Fruit fly (Drosophila melanogaster) whole organism, wandering third instar larva: ENCODE results near the gene CG9799.

ENCODE experiments used
- Abd-B ChIP-seq: fragments of >200 bp; optimal IDR thresholded peaks from 2 replicates; lab custom pipeline; 2017; ENCODE audit warnings: missing biosample characterization, missing genetic modification characterization
- CG32264 ChIP-seq: fragments of 200-800 bp; sonication (Bioruptor generic); optimal IDR thresholded peaks from 2 replicates; lab custom pipeline; 2016; ENCODE audit warnings: missing biosample characterization, missing genetic modification characterization
- CG9705 ChIP-seq: fragments of 200-800 bp; sonication (Bioruptor generic); optimal IDR thresholded peaks from 2 replicates; lab custom pipeline; 2018; ENCODE audit warnings: missing biosample characterization, mild to moderate bottlenecking, missing genetic modification characterization
- CrebA ChIP-seq: fragments of 200-800 bp; sonication (Bioruptor generic); optimal IDR thresholded peaks from 2 replicates; lab custom pipeline; 2016; ENCODE audit warnings: missing biosample characterization, mild to moderate bottlenecking, missing genetic modification characterization, borderline replicate concordance
- Dfd ChIP-seq: fragments of >200 bp; optimal IDR thresholded peaks from 2 replicates; lab custom pipeline; 2017; ENCODE audit warnings: missing biosample characterization, missing genetic modification characterization
- Dif ChIP-seq: fragments of 200-275, 200-300 bp; sonication (Bioruptor generic); optimal IDR thresholded peaks from 2 replicates; lab custom pipeline; 2018; ENCODE audit warnings: missing biosample characterization, missing genetic modification characterization; ENCODE audit not compliant: partially characterized antibody
- GATAd ChIP-seq: sonication (Bioruptor generic); optimal IDR thresholded peaks from 2 replicates; lab custom pipeline; 2016; ENCODE audit warnings: missing biosample characterization, missing genetic modification characterization
- HLH106 ChIP-seq: fragments of 200-800 bp; optimal IDR thresholded peaks from 3 replicates; lab custom pipeline; 2019; ENCODE audit warnings: missing biosample characterization, mild to moderate bottlenecking, missing genetic modification characterization, moderate library complexity
- Hnf4 ChIP-seq: fragments of 200-800 bp; sonication (Bioruptor generic); optimal IDR thresholded peaks from 2 replicates; lab custom pipeline; 2016; ENCODE audit warnings: missing biosample characterization, mild to moderate bottlenecking, missing genetic modification characterization
- Hr78 ChIP-seq: fragments of >200 bp; optimal IDR thresholded peaks from 2 replicates; lab custom pipeline; 2017; ENCODE audit warnings: missing biosample characterization, missing genetic modification characterization
- Hr83 ChIP-seq: fragments of 200-300 bp; sonication (Bioruptor generic); optimal IDR thresholded peaks from 2 replicates; lab custom pipeline; 2016; ENCODE audit warnings: missing biosample characterization, mild to moderate bottlenecking, missing genetic modification characterization, moderate library complexity; ENCODE audit not compliant: poor library complexity, severe bottlenecking
- Jra ChIP-seq: sonication (Bioruptor generic); optimal IDR thresholded peaks from 2 replicates; lab custom pipeline; 2016; ENCODE audit warnings: missing biosample characterization, missing genetic modification characterization
- Mio ChIP-seq: sonication (Bioruptor generic); optimal IDR thresholded peaks from 2 replicates; lab custom pipeline; 2016; ENCODE audit warnings: missing biosample characterization, missing genetic modification characterization
- Myc ChIP-seq: fragments of >200 bp; optimal IDR thresholded peaks from 2 replicates; lab custom pipeline; 2017
- N ChIP-seq: fragments of >200 bp; optimal IDR thresholded peaks from 2 replicates; lab custom pipeline; 2018; ENCODE audit warnings: missing biosample characterization, missing external identifiers, missing genetic modification characterization
- OdsH ChIP-seq: fragments of 200-800 bp; sonication (Bioruptor generic); optimal IDR thresholded peaks from 2 replicates; lab custom pipeline; 2016; ENCODE audit warnings: missing biosample characterization, mild to moderate bottlenecking, missing genetic modification characterization
- Rel ChIP-seq, 2 experiments: fragments of 200-800 bp; sonication (Bioruptor generic) in 1 of 2; optimal IDR thresholded peaks; 2 replicates in 1 of 2; 3 replicates in 1 of 2; lab custom pipeline; 2016 to 2019; ENCODE audit warnings: mild to moderate bottlenecking in 2 of 2, missing biosample characterization in 2 of 2, missing genetic modification characterization in 2 of 2, moderate library complexity in 1 of 2
- Sp1 ChIP-seq: fragments of 200-800 bp; sonication (Bioruptor generic); optimal IDR thresholded peaks from 3 replicates; lab custom pipeline; 2019; ENCODE audit warnings: missing biosample characterization, mild to moderate bottlenecking, missing genetic modification characterization, moderate library complexity
- Vsx2 ChIP-seq: fragments of 200-300, 225-300 bp; sonication (Bioruptor generic); optimal IDR thresholded peaks from 2 replicates; lab custom pipeline; 2018; ENCODE audit warnings: missing biosample characterization, missing genetic modification characterization; ENCODE audit not compliant: partially characterized antibody
- br ChIP-seq: fragments of 200-800 bp; sonication (Bioruptor generic); optimal IDR thresholded peaks from 2 replicates; lab custom pipeline; 2016; ENCODE audit warnings: missing biosample characterization, missing genetic modification characterization
- brk ChIP-seq: fragments of 200-800 bp; sonication (Bioruptor generic); optimal IDR thresholded peaks from 2 replicates; lab custom pipeline; 2016; ENCODE audit warnings: missing biosample characterization, mild to moderate bottlenecking, missing genetic modification characterization
- dl ChIP-seq, 2 experiments: fragments of 175-275, 200-275 bp in 1 of 2; fragments of 200-275 bp in 1 of 2; sonication (Bioruptor generic); optimal IDR thresholded peaks; lab custom pipeline; 2018; ENCODE audit warnings: mild to moderate bottlenecking in 2 of 2, missing biosample characterization in 2 of 2, missing genetic modification characterization in 2 of 2, moderate library complexity in 2 of 2; ENCODE audit not compliant: partially characterized antibody in 2 of 2, insufficient read depth in 1 of 2
- dmrt93B ChIP-seq: fragments of 200-800 bp; sonication (Bioruptor generic); optimal IDR thresholded peaks from 2 replicates; lab custom pipeline; 2018; ENCODE audit warnings: missing biosample characterization, mild to moderate bottlenecking, missing genetic modification characterization
- dsf ChIP-seq: sonication (Bioruptor generic); optimal IDR thresholded peaks from 2 replicates; lab custom pipeline; 2016; ENCODE audit warnings: missing biosample characterization, missing genetic modification characterization, borderline replicate concordance
- ey ChIP-seq: fragments of 200-800 bp; sonication (Bioruptor generic); optimal IDR thresholded peaks from 2 replicates; lab custom pipeline; 2016; ENCODE audit warnings: missing biosample characterization, missing genetic modification characterization
- foxo ChIP-seq, 2 experiments: fragments of 200-800 bp; sonication (Bioruptor generic); optimal IDR thresholded peaks; 2 replicates in 1 of 2; 3 replicates in 1 of 2; lab custom pipeline; 2016 to 2017; ENCODE audit warnings: missing biosample characterization in 2 of 2, missing genetic modification characterization in 2 of 2
- fru ChIP-seq: fragments of 200-800 bp; sonication (Bioruptor generic); optimal IDR thresholded peaks from 3 replicates; lab custom pipeline; 2016; ENCODE audit warnings: missing biosample characterization, mild to moderate bottlenecking, missing genetic modification characterization
- h ChIP-seq: fragments of 200-800 bp; sonication (Bioruptor generic); optimal IDR thresholded peaks from 3 replicates; lab custom pipeline; 2016; ENCODE audit warnings: missing biosample characterization, mild to moderate bottlenecking, missing genetic modification characterization
- jim ChIP-seq: fragments of 175-275, 200-325 bp; sonication (Bioruptor generic); optimal IDR thresholded peaks from 2 replicates; lab custom pipeline; 2016; ENCODE audit warnings: missing biosample characterization, mild to moderate bottlenecking, missing genetic modification characterization
- lola ChIP-seq: fragments of >200 bp; optimal IDR thresholded peaks from 2 replicates; lab custom pipeline; 2017; ENCODE audit warnings: missing biosample characterization, missing genetic modification characterization
- pan ChIP-seq: fragments of >200 bp; optimal IDR thresholded peaks from 2 replicates; lab custom pipeline; 2017
- psq ChIP-seq: fragments of 200-800 bp; sonication (Bioruptor generic); optimal IDR thresholded peaks from 3 replicates; lab custom pipeline; 2017; ENCODE audit warnings: missing biosample characterization, mild to moderate bottlenecking, missing genetic modification characterization, moderate library complexity
- rgr ChIP-seq: fragments of 200-800 bp; sonication (Bioruptor generic); optimal IDR thresholded peaks from 3 replicates; lab custom pipeline; 2016; ENCODE audit warnings: missing biosample characterization, mild to moderate bottlenecking, missing genetic modification characterization
- sage ChIP-seq: fragments of 200-800 bp; sonication (Bioruptor generic); optimal IDR thresholded peaks from 2 replicates; lab custom pipeline; 2016; ENCODE audit warnings: missing biosample characterization, mild to moderate bottlenecking, missing genetic modification characterization
- sv ChIP-seq: fragments of 200-800 bp; sonication (Bioruptor generic); optimal IDR thresholded peaks from 3 replicates; lab custom pipeline; 2016; ENCODE audit warnings: missing biosample characterization, missing genetic modification characterization
- tai ChIP-seq: sonication (Bioruptor generic); optimal IDR thresholded peaks from 2 replicates; lab custom pipeline; 2016; ENCODE audit warnings: missing biosample characterization, missing genetic modification characterization
- usp ChIP-seq: fragments of >200 bp; optimal IDR thresholded peaks from 2 replicates; lab custom pipeline; 2017; ENCODE audit warnings: missing biosample characterization, missing genetic modification characterization
- woc ChIP-seq: sonication (Bioruptor generic); optimal IDR thresholded peaks from 2 replicates; lab custom pipeline; 2016; ENCODE audit warnings: missing biosample characterization, mild to moderate bottlenecking, missing genetic modification characterization

The CG9799 gene

DNA sequence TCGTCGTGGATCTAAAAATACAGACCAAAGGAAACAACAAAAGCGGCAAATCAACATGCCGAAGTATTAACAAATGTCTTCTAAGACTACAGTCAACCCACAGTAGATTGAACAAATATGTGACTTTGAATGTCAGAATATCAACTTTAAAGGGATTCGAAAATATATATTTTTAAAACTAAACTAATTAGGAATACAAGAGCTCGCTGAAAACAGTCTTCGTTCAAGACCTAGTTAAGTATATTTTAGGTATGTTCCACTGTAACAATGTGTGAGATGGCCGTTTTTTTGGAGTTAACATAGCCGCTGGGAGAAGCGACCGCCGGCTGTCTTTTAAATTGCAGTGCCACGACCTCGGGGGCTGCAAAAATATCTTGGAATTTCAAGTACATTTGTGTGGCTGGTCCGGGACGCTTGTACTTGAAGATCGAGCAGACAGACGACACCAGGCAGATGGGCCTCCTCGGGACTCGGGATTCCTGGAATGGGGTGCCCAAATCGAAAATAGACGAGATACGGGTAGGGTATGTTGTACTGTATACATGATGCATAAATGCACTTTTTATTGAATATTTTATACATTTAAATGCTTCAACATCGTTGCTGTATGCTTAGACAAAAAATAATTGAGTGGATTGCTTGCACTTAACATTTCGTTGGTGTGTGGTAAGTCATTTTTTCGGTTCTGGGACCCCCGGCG, 40.0 kb upstream of the CG9799 start:
- TF ChIP-seq Dif (GFP tag; lab: Kevin White, UChicago): no peak
- TF ChIP-seq ey (GFP tag; lab: Kevin White, UChicago): peak; percentile 80
- TF ChIP-seq OdsH: peak; percentile 67
- TF ChIP-seq pan (lab: Kevin White, UChicago): no peak
- peak; percentile 20 for TF ChIP-seq woc (GFP tag; lab: Kevin White, UChicago)
- no peak for TF ChIP-seq Dfd (GFP tag; lab: Kevin White, UChicago)
- TF ChIP-seq Jra (GFP tag; lab: Kevin White, UChicago): no peak
- TF ChIP-seq Sp1 (GFP tag; lab: Kevin White, UChicago): peak; percentile 15
- TF ChIP-seq dmrt93B: peak; percentile 38
- no peak for TF ChIP-seq lola (GFP tag; lab: Kevin White, UChicago)
- TF ChIP-seq Myc (lab: Kevin White, UChicago): no peak
- TF ChIP-seq dl (GFP tag; optimal IDR thresholded peaks at IDR 0.05; lab: Kevin White, UChicago; ENCODE audit: insufficient read depth in 1 of 2, partially characterized antibody in 2 of 2): no peak
- TF ChIP-seq N (GFP tag; lab: Kevin White, UChicago): no peak
- no peak for TF ChIP-seq Vsx2 (GFP tag; lab: Kevin White, UChicago)
- no peak for TF ChIP-seq Mio (GFP tag; lab: Kevin White, UChicago)
- peak; percentile 50 for TF ChIP-seq psq (GFP tag; lab: Kevin White, UChicago)
- peak in 1 of 2 experiments; percentile 70 for TF ChIP-seq foxo (GFP tag; optimal IDR thresholded peaks at IDR 0.05; lab: Kevin White, UChicago)
- TF ChIP-seq dsf (GFP tag; lab: Kevin White, UChicago): no peak
- peak; percentile 41 for TF ChIP-seq sv (GFP tag; lab: Kevin White, UChicago)
- TF ChIP-seq Abd-B (GFP tag; lab: Kevin White, UChicago): no peak
- TF ChIP-seq Rel (GFP tag; optimal IDR thresholded peaks at IDR 0.05; lab: Kevin White, UChicago): no peak
- TF ChIP-seq Rel (tag; optimal IDR thresholded peaks at IDR 0.05; lab: Kevin White, UChicago): no peak
- peak; percentile 73 for TF ChIP-seq rgr (GFP tag; lab: Kevin White, UChicago)
- TF ChIP-seq usp (GFP tag; lab: Kevin White, UChicago): no peak
- peak; percentile 67 for TF ChIP-seq fru (GFP tag; lab: Kevin White, UChicago)
- no peak for TF ChIP-seq jim
- peak; percentile 76 for TF ChIP-seq h
- no peak for TF ChIP-seq CG9705
- TF ChIP-seq Hnf4: peak; percentile 50
- TF ChIP-seq CG32264 (GFP tag; lab: Kevin White, UChicago): no peak
- peak; percentile 45 for TF ChIP-seq HLH106 (tag; lab: Kevin White, UChicago)
- no peak for TF ChIP-seq tai (GFP tag; lab: Kevin White, UChicago)
- TF ChIP-seq GATAd: no peak
- no peak for TF ChIP-seq CrebA
- TF ChIP-seq Hr78: no peak
- peak; percentile 62 for TF ChIP-seq br
- TF ChIP-seq sage: no peak
- TF ChIP-seq brk: no peak
- no peak for TF ChIP-seq Hr83

- TF ChIP-seq Hnf4 (no peak), Hr78 (no peak), pan (lab: Kevin White, UChicago) (no peak), Dfd (GFP tag; lab: Kevin White, UChicago) (no peak), dsf (GFP tag; lab: Kevin White, UChicago) (no peak), CG32264 (GFP tag; lab: Kevin White, UChicago) (no peak), Vsx2 (GFP tag; lab: Kevin White, UChicago) (no peak), lola (GFP tag; lab: Kevin White, UChicago) (no peak), HLH106 (tag; lab: Kevin White, UChicago) (peak; percentile 0), dmrt93B (peak; percentile 17), tai (GFP tag; lab: Kevin White, UChicago) (no peak), CrebA (no peak)
These were observed 37.0 kb upstream of the CG9799 start, which contains the start of gene Act87E for dm6 chr3R:13425470-13426033. Act87E (plus strand) TSS chr3R:13425983.
